Fruit fly (Drosophila melanogaster) whole organism, embryonic: ENCODE measurements around the gene unc-119.

ENCODE experiments used
- Atf-2 ChIP-seq: fragments of 200-800 bp; sonication (Bioruptor generic); optimal IDR thresholded peaks from 2 replicates; lab custom pipeline; 2016; ENCODE audit warnings: missing biosample characterization, missing genetic modification characterization
- CG1024 ChIP-seq: fragments of 200-800 bp; sonication (Bioruptor generic); IDR thresholded peaks from 2 replicates; pipeline ENCODE4 v1.3.6; 2022; ENCODE audit warnings: missing biosample characterization, missing genetic modification characterization
- CG11398 ChIP-seq: fragments of 200-800 bp; sonication (Bioruptor generic); optimal IDR thresholded peaks from 2 replicates; lab custom pipeline; 2016; ENCODE audit warnings: missing biosample characterization, missing genetic modification characterization
- CG15479 ChIP-seq: fragments of 200-800 bp; sonication (Bioruptor generic); optimal IDR thresholded peaks from 3 replicates; lab custom pipeline; 2019; ENCODE audit warnings: missing biosample characterization, mild to moderate bottlenecking, missing genetic modification characterization, moderate library complexity
- CG16813 ChIP-seq: fragments of 200-800 bp; sonication (Bioruptor generic); IDR thresholded peaks from 3 replicates; pipeline ENCODE4 v1.3.6; 2022; ENCODE audit warnings: missing biosample characterization, missing genetic modification characterization; ENCODE audit not compliant: partially characterized antibody
- CG1832 ChIP-seq: fragments of 200-800 bp; sonication (Bioruptor generic); optimal IDR thresholded peaks from 2 replicates; lab custom pipeline; 2017; ENCODE audit warnings: missing biosample characterization, mild to moderate bottlenecking, missing genetic modification characterization, inconsistent platforms
- CG18476 ChIP-seq: fragments of 200-800 bp; sonication (Bioruptor generic); optimal IDR thresholded peaks from 2 replicates; lab custom pipeline; 2016; ENCODE audit warnings: missing biosample characterization, mild to moderate bottlenecking, missing genetic modification characterization
- CG18764 ChIP-seq: fragments of 200-800 bp; sonication (Bioruptor generic); optimal IDR thresholded peaks from 3 replicates; lab custom pipeline; 2016; ENCODE audit warnings: missing biosample characterization, missing genetic modification characterization
- CG31365 ChIP-seq: fragments of 200-800 bp; sonication (Bioruptor generic); optimal IDR thresholded peaks from 2 replicates; lab custom pipeline; 2018; ENCODE audit warnings: missing biosample characterization, mild to moderate bottlenecking, missing genetic modification characterization
- CG3281 ChIP-seq: fragments of 200-800 bp; sonication (Bioruptor generic); optimal IDR thresholded peaks from 3 replicates; lab custom pipeline; 2017; ENCODE audit warnings: missing biosample characterization, mild to moderate bottlenecking, missing genetic modification characterization
- CG34224 ChIP-seq: fragments of 200-800 bp; sonication (Bioruptor generic); IDR thresholded peaks from 3 replicates; pipeline ENCODE4 v1.3.6; 2022; ENCODE audit warnings: missing biosample characterization, missing genetic modification characterization; ENCODE audit not compliant: partially characterized antibody
- CG4730 ChIP-seq: fragments of 200-800 bp; sonication (Bioruptor generic); IDR thresholded peaks from 2 replicates; pipeline ENCODE4 v1.3.6; 2022; ENCODE audit warnings: missing biosample characterization, missing genetic modification characterization
- CG7556 ChIP-seq: fragments of 200-800 bp; sonication (Bioruptor generic); optimal IDR thresholded peaks from 2 replicates; lab custom pipeline; 2017; ENCODE audit warnings: missing biosample characterization, mild to moderate bottlenecking, missing genetic modification characterization
- Dip3 ChIP-seq: fragments of 200-800 bp; sonication (Bioruptor generic); optimal IDR thresholded peaks from 3 replicates; lab custom pipeline; 2016; ENCODE audit warnings: missing biosample characterization, missing genetic modification characterization
- GATAe ChIP-seq: fragments of 200-800 bp; sonication (Bioruptor generic); conservative IDR thresholded peaks from 2 replicates; pipeline ENCODE4 v1.3.6; 2022; ENCODE audit warnings: missing biosample characterization, missing genetic modification characterization
- Gsc ChIP-seq: fragments of 200-800 bp; sonication (Bioruptor generic); IDR thresholded peaks from 2 replicates; pipeline ENCODE4 v1.3.6; 2022; ENCODE audit warnings: missing biosample characterization, missing genetic modification characterization
- HLHmδ ChIP-seq: fragments of 200-800 bp; sonication (Bioruptor generic); optimal IDR thresholded peaks from 2 replicates; lab custom pipeline; 2018; ENCODE audit warnings: missing biosample characterization, mild to moderate bottlenecking, missing genetic modification characterization, moderate library complexity
- Hey ChIP-seq: fragments of 200-800 bp; sonication (Bioruptor generic); optimal IDR thresholded peaks from 3 replicates; lab custom pipeline; 2018; ENCODE audit warnings: missing biosample characterization, mild to moderate bottlenecking, missing genetic modification characterization
- Hsf ChIP-seq: fragments of 200-800 bp; sonication (Bioruptor generic); optimal IDR thresholded peaks from 3 replicates; lab custom pipeline; 2016; ENCODE audit warnings: missing biosample characterization, missing genetic modification characterization
- Oli ChIP-seq: fragments of 200-800 bp; sonication (Bioruptor generic); optimal IDR thresholded peaks from 2 replicates; lab custom pipeline; 2018; ENCODE audit warnings: missing biosample characterization, mild to moderate bottlenecking, missing genetic modification characterization, moderate library complexity
- Pdp1 ChIP-seq, 2 experiments: fragments of 200-800 bp; sonication (Bioruptor generic); optimal IDR thresholded peaks; 3 replicates each; lab custom pipeline; 2016; ENCODE audit warnings: missing biosample characterization in 2 of 2, missing genetic modification characterization in 2 of 2, mild to moderate bottlenecking in 1 of 2, moderate library complexity in 1 of 2
- Sox100B ChIP-seq: fragments of 200-800 bp; sonication (Bioruptor generic); optimal IDR thresholded peaks from 3 replicates; lab custom pipeline; 2018; ENCODE audit warnings: missing biosample characterization, mild to moderate bottlenecking, missing genetic modification characterization
- Taf1 ChIP-seq: fragments of 200-800 bp; sonication (Bioruptor generic); IDR thresholded peaks from 2 replicates; pipeline ENCODE4 v1.3.6; 2022; ENCODE audit warnings: missing biosample characterization, missing genetic modification characterization
- Trl ChIP-seq, 3 experiments: fragments of >200 bp in 2 of 3; fragments of 200-800 bp in 1 of 3; sonication (Bioruptor generic) in 1 of 3; optimal IDR thresholded peaks; 2 replicates in 1 of 3; 3 replicates in 2 of 3; lab custom pipeline; 2016 to 2017; ENCODE audit warnings: missing biosample characterization in 1 of 3, missing genetic modification characterization in 1 of 3
- ap ChIP-seq: fragments of 200-800 bp; sonication (Bioruptor generic); IDR thresholded peaks from 2 replicates; pipeline ENCODE4 v1.3.6; 2022; ENCODE audit warnings: missing biosample characterization, missing genetic modification characterization
- ase ChIP-seq: fragments of 200-800 bp; sonication (Bioruptor generic); IDR thresholded peaks from 3 replicates; pipeline ENCODE4 v1.3.6; 2022; ENCODE audit warnings: missing biosample characterization, missing genetic modification characterization
- cas ChIP-seq: fragments of 200-800 bp; sonication (Bioruptor generic); IDR thresholded peaks from 2 replicates; pipeline ENCODE4 v1.3.6; 2022; ENCODE audit warnings: missing biosample characterization, missing genetic modification characterization
- caup ChIP-seq: fragments of 200-800 bp; sonication (Bioruptor generic); optimal IDR thresholded peaks from 3 replicates; lab custom pipeline; 2017; ENCODE audit warnings: missing biosample characterization, mild to moderate bottlenecking, missing genetic modification characterization, moderate library complexity; ENCODE audit not compliant: severe bottlenecking
- crc ChIP-seq: fragments of 200-800 bp; sonication (Bioruptor generic); optimal IDR thresholded peaks from 2 replicates; lab custom pipeline; 2016; ENCODE audit warnings: missing biosample characterization, missing genetic modification characterization
- da ChIP-seq: fragments of 200-800 bp; sonication (Bioruptor generic); optimal IDR thresholded peaks from 2 replicates; lab custom pipeline; 2016; ENCODE audit warnings: missing biosample characterization, missing genetic modification characterization
- disco-r ChIP-seq: fragments of 200-800 bp; sonication (Bioruptor generic); optimal IDR thresholded peaks from 2 replicates; lab custom pipeline; 2016; ENCODE audit warnings: missing biosample characterization, missing genetic modification characterization
- eve ChIP-seq, 2 experiments: fragments of >200 bp; optimal IDR thresholded peaks; 2 replicates each; lab custom pipeline; 2017; ENCODE audit warnings: missing biosample characterization in 2 of 2, missing genetic modification characterization in 2 of 2
- ewg ChIP-seq: fragments of 200-800 bp; sonication (Bioruptor generic); optimal IDR thresholded peaks from 3 replicates; lab custom pipeline; 2017; ENCODE audit warnings: mild to moderate bottlenecking, missing biosample characterization, missing genetic modification reagents, missing genetic modification characterization
- gce ChIP-seq: fragments of 200-800 bp; sonication (Bioruptor generic); IDR thresholded peaks from 3 replicates; pipeline ENCODE4 v1.3.6; 2022; ENCODE audit warnings: missing biosample characterization, missing genetic modification characterization
- gcm ChIP-seq: fragments of 200-800 bp; sonication (Bioruptor generic); optimal IDR thresholded peaks from 2 replicates; lab custom pipeline; 2019; ENCODE audit warnings: missing biosample characterization, mild to moderate bottlenecking, missing genetic modification characterization, moderate library complexity
- gcm2 ChIP-seq: fragments of 200-800 bp; sonication (Bioruptor generic); optimal IDR thresholded peaks from 2 replicates; lab custom pipeline; 2016; ENCODE audit warnings: missing biosample characterization, missing genetic modification characterization
- ham ChIP-seq: fragments of 200-800 bp; sonication (Bioruptor generic); IDR thresholded peaks from 2 replicates; pipeline ENCODE4 v1.3.6; 2022; ENCODE audit warnings: missing biosample characterization, missing genetic modification characterization
- hkb ChIP-seq, 2 experiments: fragments of 200-800 bp in 1 of 2; fragments of >200 bp in 1 of 2; sonication (Bioruptor generic) in 1 of 2; IDR thresholded peaks in 1 of 2; optimal IDR thresholded peaks in 1 of 2; 2 replicates each; pipeline versions ENCODE4 v1.3.6 to Lab custom; 2017 to 2022; ENCODE audit warnings: missing biosample characterization in 1 of 2, missing genetic modification characterization in 1 of 2
- ind ChIP-seq: fragments of 200-800 bp; sonication (Bioruptor generic); optimal IDR thresholded peaks from 3 replicates; lab custom pipeline; 2016; ENCODE audit warnings: missing biosample characterization, missing genetic modification characterization
- insv ChIP-seq, 2 experiments: fragments of 200-800 bp; sonication (Bioruptor generic); optimal IDR thresholded peaks; 3 replicates each; lab custom pipeline; 2016 to 2018; ENCODE audit warnings: missing biosample characterization in 2 of 2, missing genetic modification characterization in 2 of 2
- p53 ChIP-seq: fragments of 200-800 bp; sonication (Bioruptor generic); optimal IDR thresholded peaks from 2 replicates; lab custom pipeline; 2016; ENCODE audit warnings: missing biosample characterization, missing genetic modification characterization
- ro ChIP-seq: fragments of 200-800 bp; sonication (Bioruptor generic); IDR thresholded peaks from 2 replicates; pipeline ENCODE4 v1.3.6; 2022; ENCODE audit warnings: missing biosample characterization, missing genetic modification characterization
- sc ChIP-seq, 3 experiments: fragments of >200 bp in 2 of 3; fragments of 200-800 bp in 1 of 3; sonication (Bioruptor generic) in 1 of 3; optimal IDR thresholded peaks; 2 replicates in 2 of 3; 3 replicates in 1 of 3; lab custom pipeline; 2017; ENCODE audit warnings: mild to moderate bottlenecking in 1 of 3, missing biosample characterization in 1 of 3, missing genetic modification characterization in 1 of 3, missing genetic modification reagents in 1 of 3
- stwl ChIP-seq: fragments of 200-800 bp; sonication (Bioruptor generic); optimal IDR thresholded peaks from 3 replicates; lab custom pipeline; 2018; ENCODE audit warnings: missing biosample characterization, mild to moderate bottlenecking, missing genetic modification characterization, moderate library complexity
- zen2 ChIP-seq: fragments of 200-800 bp; sonication (Bioruptor generic); IDR thresholded peaks from 3 replicates; pipeline ENCODE4 v1.3.6; 2022; ENCODE audit warnings: missing biosample characterization, missing genetic modification characterization; ENCODE audit not compliant: partially characterized antibody
- zfh2 ChIP-seq: fragments of 200-800 bp; sonication (Bioruptor generic); optimal IDR thresholded peaks from 2 replicates; lab custom pipeline; 2016; ENCODE audit warnings: missing biosample characterization, missing genetic modification characterization

Gene unc-119

DNA sequence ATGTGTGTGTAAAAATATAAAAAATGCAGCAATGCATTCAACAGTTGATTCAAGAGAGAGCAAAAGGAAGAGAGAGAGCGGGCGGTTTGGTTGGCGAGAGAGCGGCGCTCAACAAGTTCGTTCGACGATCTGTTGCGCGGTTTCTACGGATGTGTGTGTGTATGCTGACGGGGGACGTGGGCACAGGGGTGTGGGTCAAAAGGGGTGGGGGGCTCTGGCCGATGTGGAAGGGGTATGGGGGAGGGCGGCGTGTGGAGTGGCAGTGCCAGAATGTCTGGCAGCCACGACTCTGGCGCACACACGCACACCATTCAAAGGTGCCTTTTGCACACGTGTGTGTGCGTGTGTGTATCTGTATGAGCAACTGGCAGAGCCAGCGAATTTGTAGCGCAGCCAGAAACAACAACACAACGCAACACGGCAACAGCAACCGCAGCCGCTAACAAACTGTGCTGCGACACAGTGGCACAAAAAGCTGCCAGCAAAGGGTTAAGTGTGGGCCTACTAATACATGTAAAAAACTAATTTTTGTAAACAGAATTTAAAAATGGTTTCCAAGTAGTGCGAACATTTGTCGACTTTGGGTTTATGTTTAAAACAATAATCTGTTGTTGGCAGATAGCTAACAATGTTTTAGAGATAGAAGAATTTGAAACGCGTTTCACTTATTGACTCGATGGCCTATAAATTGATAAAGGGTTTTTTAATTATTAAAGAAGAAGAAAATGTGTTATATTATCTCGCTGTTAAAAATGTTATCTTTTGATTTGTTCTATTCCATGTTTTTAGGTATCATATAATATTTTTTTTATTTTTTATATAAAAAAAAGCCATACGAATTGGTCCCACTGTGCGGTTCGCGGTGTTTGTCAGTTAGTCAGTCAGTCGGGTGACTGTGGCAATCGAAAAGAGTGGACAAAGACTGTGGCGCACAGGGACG is 15.7 kb upstream of the unc-119 start (continued):
- no peak; the same call in 2 of the 3 replicates for TF ChIP-seq gce
- TF ChIP-seq GATAe (GFP tag; lab: Robert Waterston, UW) = no peak
- TF ChIP-seq Trl (optimal IDR thresholded peaks at IDR 0.05; lab: Kevin White, UChicago) = peak; percentile 83 to 95
- peak; percentile 53 for TF ChIP-seq Trl (GFP tag; optimal IDR thresholded peaks at IDR 0.05; lab: Kevin White, UChicago)
- peak; percentile 73 for TF ChIP-seq disco-r (GFP tag; lab: Kevin White, UChicago)
- TF ChIP-seq stwl = peak; percentile 16
- peak; percentile 64 for TF ChIP-seq CG11398 (GFP tag; lab: Kevin White, UChicago)
- TF ChIP-seq CG31365 (tag; lab: Kevin White, UChicago) = peak; percentile 22
- TF ChIP-seq CG7556 = peak; percentile 98
- TF ChIP-seq Oli = peak; percentile 97
- TF ChIP-seq Hsf = peak; percentile 87
- TF ChIP-seq zen2 (GFP tag; lab: Robert Waterston, UW) = no peak
- TF ChIP-seq CG3281 (GFP tag; lab: Kevin White, UChicago) = peak; percentile 95
- TF ChIP-seq ap (GFP tag; lab: Robert Waterston, UW) = peak; percentile 53
- no peak for TF ChIP-seq eve (GFP tag; optimal IDR thresholded peaks at IDR 0.05; lab: Kevin White, UChicago)
- 0 out of 3 replicates have a peak, but pooled peaks have one; percentile 33 for TF ChIP-seq CG34224 (GFP tag; lab: Robert Waterston, UW)
- peak; percentile 30 to 71 for TF ChIP-seq Pdp1 (GFP tag; optimal IDR thresholded peaks at IDR 0.05; lab: Kevin White, UChicago)
- no peak; the same call in none of the 2 replicates for TF ChIP-seq CG4730
- peak; percentile 89 for TF ChIP-seq gcm (GFP tag; lab: Kevin White, UChicago)
- TF ChIP-seq CG18476 (GFP tag; lab: Kevin White, UChicago) = peak; percentile 91
- TF ChIP-seq ase = peak; percentile 63; the same call in 1 of the 3 replicates
- TF ChIP-seq Hey (tag; lab: Kevin White, UChicago) = peak; percentile 22
- TF ChIP-seq p53 (GFP tag; lab: Kevin White, UChicago) = peak; percentile 8
- TF ChIP-seq caup (GFP tag; lab: Kevin White, UChicago) = peak; percentile 86
- TF ChIP-seq insv (GFP tag; optimal IDR thresholded peaks at IDR 0.05; lab: Kevin White, UChicago) = peak in 1 of 2 experiments; percentile 59
- TF ChIP-seq ham (GFP tag; lab: Robert Waterston, UW) = no peak
- no peak; the same call in 1 of the 2 replicates for TF ChIP-seq cas (GFP tag; lab: Robert Waterston, UW)
- TF ChIP-seq sc (optimal IDR thresholded peaks at IDR 0.05; lab: Kevin White, UChicago) = no peak
- TF ChIP-seq sc (GFP tag; optimal IDR thresholded peaks at IDR 0.05; lab: Kevin White, UChicago) = peak; percentile 95
- peak; percentile 78 for TF ChIP-seq CG18764 (GFP tag; lab: Kevin White, UChicago)
- no peak for TF ChIP-seq hkb (optimal IDR thresholded peaks at IDR 0.05; lab: Kevin White, UChicago)
- TF ChIP-seq hkb (GFP tag; IDR thresholded peaks at IDR 0.05; lab: Robert Waterston, UW) = no peak; the same call in none of the 2 replicates
- no peak for TF ChIP-seq Taf1
- 0 out of 2 replicates have a peak, but pooled peaks have one; percentile 6 for TF ChIP-seq CG1024 (GFP tag; lab: Robert Waterston, UW)
- TF ChIP-seq CG16813 (GFP tag; lab: Robert Waterston, UW) = no peak
- TF ChIP-seq Gsc (GFP tag; lab: Robert Waterston, UW) = peak; percentile 74
- peak; percentile 12 for TF ChIP-seq da (GFP tag; lab: Kevin White, UChicago)
- TF ChIP-seq HLHmδ (GFP tag; lab: Kevin White, UChicago) = peak; percentile 56
- peak; percentile 86 for TF ChIP-seq ind (GFP tag; lab: Kevin White, UChicago)
- no peak for TF ChIP-seq CG15479 (GFP tag; lab: Kevin White, UChicago)
- TF ChIP-seq CG1832 = peak; percentile 16
- peak; percentile 89 for TF ChIP-seq ewg (GFP tag; lab: Kevin White, UChicago)
- peak; percentile 46 for TF ChIP-seq gcm2 (GFP tag; lab: Kevin White, UChicago)
- TF ChIP-seq zfh2 (GFP tag; lab: Kevin White, UChicago) = peak; percentile 83
- TF ChIP-seq ro = peak; percentile 22; the same call in 1 of the 2 replicates
- TF ChIP-seq crc (GFP tag; lab: Kevin White, UChicago) = no peak
- peak; percentile 99 for TF ChIP-seq Sox100B
- TF ChIP-seq Atf-2 (GFP tag; lab: Kevin White, UChicago) = peak; percentile 89
- TF ChIP-seq Dip3 (GFP tag; lab: Kevin White, UChicago) = peak; percentile 71
